Worm (Caenorhabditis elegans): ENCODE data around the gene F43C11.8.

DNA sequence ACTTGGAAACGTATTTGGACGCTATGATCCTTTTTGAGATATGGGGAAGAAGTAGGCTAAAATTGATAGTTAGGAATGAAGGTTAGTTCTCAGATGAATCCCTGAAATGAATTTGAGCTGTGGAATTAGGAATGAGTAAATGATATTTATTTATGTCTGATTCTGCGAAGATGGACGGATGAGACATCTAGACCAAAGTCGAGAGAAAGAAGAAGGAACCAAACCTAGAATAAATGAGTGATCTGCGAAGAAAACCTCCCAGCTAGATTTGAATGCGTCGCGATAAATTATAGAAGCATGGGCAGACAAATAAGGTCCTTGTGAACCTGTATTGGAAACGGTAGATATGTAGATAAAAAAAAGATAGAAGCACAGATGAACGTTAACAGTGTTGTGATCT lies 27.6 kb downstream of the F43C11.8 start, which contains the start of gene F43C11.16:
- TF ChIP-seq ceh-19 (GFP tag; optimal IDR thresholded peaks at IDR 0.05) = no peak
- no peak for TF ChIP-seq fax-1 (tag; optimal IDR thresholded peaks at IDR 0.05)
- no peak for TF ChIP-seq unc-42 (tag; optimal IDR thresholded peaks at IDR 0.05)
- no peak for TF ChIP-seq nfya-1 (tag; optimal IDR thresholded peaks at IDR 0.05)
- TF ChIP-seq ahr-1 (tag; optimal IDR thresholded peaks at IDR 0.05) = no peak
- TF ChIP-seq C08G9.2 (tag; optimal IDR thresholded peaks at IDR 0.05) = no peak

Data from whole organism, late embryonic.